Worm (Caenorhabditis elegans): ENCODE measurements around the gene T13F3.4.

T13F3.4 gene

ce11 chrV:16225524-16226116, 40.8 kb downstream of the T13F3.4 start (continued):
- TF ChIP-seq hlh-26 (GFP tag; conservative IDR thresholded peaks at IDR 0.05): no peak
- no peak for TF ChIP-seq him-1 (tag; optimal IDR thresholded peaks at IDR 0.05)
- TF ChIP-seq tbx-9 (tag; optimal IDR thresholded peaks at IDR 0.05; ENCODE audit: borderline replicate concordance): no peak
- peak; percentile 52 for TF ChIP-seq F23B12.7 (tag; optimal IDR thresholded peaks at IDR 0.05; ENCODE audit: insufficient read depth)
- peak; percentile 32 for TF ChIP-seq mcd-1 (GFP tag; IDR thresholded peaks at IDR 0.05)
- TF ChIP-seq hrde-1 (tag; optimal IDR thresholded peaks at IDR 0.05; ENCODE audit: borderline replicate concordance): no peak
- peak; percentile 13 for TF ChIP-seq unc-130 (GFP tag; optimal IDR thresholded peaks at IDR 0.05)
- TF ChIP-seq ets-4 (GFP tag; optimal IDR thresholded peaks at IDR 0.05): no peak
- 0 out of 2 replicates have a peak, but pooled peaks have one; percentile 44 for TF ChIP-seq Y53G8AR.9 (GFP tag; conservative IDR thresholded peaks at IDR 0.05)
- TF ChIP-seq egl-44 (GFP tag; IDR thresholded peaks at IDR 0.05): 0 out of 2 replicates have a peak, but pooled peaks have one; percentile 52
- peak; percentile 96 for TF ChIP-seq attf-6 (GFP tag; IDR thresholded peaks at IDR 0.05)
- TF ChIP-seq somi-1 (GFP tag; optimal IDR thresholded peaks at IDR 0.05): no peak
- no peak for TF ChIP-seq T26A5.8 (tag; optimal IDR thresholded peaks at IDR 0.05)
- no peak for TF ChIP-seq cebp-1 (GFP tag; IDR thresholded peaks at IDR 0.05)
- TF ChIP-seq cebp-1 (tag; optimal IDR thresholded peaks at IDR 0.05): no peak
- TF ChIP-seq egl-18 (GFP tag; IDR thresholded peaks at IDR 0.05): no peak
- no peak for TF ChIP-seq let-526 (GFP tag; IDR thresholded peaks at IDR 0.05)
- TF ChIP-seq hmg-1.2 (GFP tag; IDR thresholded peaks at IDR 0.05): peak; percentile 91
- peak; percentile 76 for TF ChIP-seq D2030.7 (GFP tag; IDR thresholded peaks at IDR 0.05)
- no peak for TF ChIP-seq F55B11.4 (tag; optimal IDR thresholded peaks at IDR 0.05; ENCODE audit: borderline replicate concordance, insufficient read depth)
- no peak for TF ChIP-seq nhr-90 (tag; optimal IDR thresholded peaks at IDR 0.05)
- TF ChIP-seq lir-1 (GFP tag; conservative IDR thresholded peaks at IDR 0.05): no peak
- TF ChIP-seq zim-3 (tag; optimal IDR thresholded peaks at IDR 0.05): no peak
- TF ChIP-seq aptf-2 (GFP tag; conservative IDR thresholded peaks at IDR 0.05): 0 out of 2 replicates have a peak, but pooled peaks have one; percentile 29
- no peak for TF ChIP-seq ZK185.1 (tag; optimal IDR thresholded peaks at IDR 0.05; ENCODE audit: poor library complexity, severe bottlenecking)
- TF ChIP-seq tlf-1 (GFP tag; optimal IDR thresholded peaks at IDR 0.05): no peak
- TF ChIP-seq gei-17 (GFP tag; optimal IDR thresholded peaks at IDR 0.05): no peak
- no peak for TF ChIP-seq ztf-25 (GFP tag; IDR thresholded peaks at IDR 0.05)
- TF ChIP-seq B0035.1 (tag; optimal IDR thresholded peaks at IDR 0.05): no peak
- peak; percentile 65 for TF ChIP-seq B0336.3 (GFP tag; IDR thresholded peaks at IDR 0.05)
- TF ChIP-seq ztf-26 (tag; optimal IDR thresholded peaks at IDR 0.05): no peak
- peak; percentile 24 for TF ChIP-seq xnd-1 (tag; optimal IDR thresholded peaks at IDR 0.05)
- no peak for TF ChIP-seq T07F8.4 (tag; optimal IDR thresholded peaks at IDR 0.05)
- TF ChIP-seq tbp1 (GFP tag; optimal IDR thresholded peaks at IDR 0.05): peak; percentile 70
- TF ChIP-seq lin-26 (GFP tag; IDR thresholded peaks at IDR 0.05): peak; percentile 82
- no peak for TF ChIP-seq ztf-6 (GFP tag; IDR thresholded peaks at IDR 0.05)
- no peak for TF ChIP-seq K12H6.12 (tag; optimal IDR thresholded peaks at IDR 0.05)
- TF ChIP-seq mxl-1 (tag; optimal IDR thresholded peaks at IDR 0.05): no peak
- no peak for TF ChIP-seq bed-1 (GFP tag; IDR thresholded peaks at IDR 0.05)
- no peak for TF ChIP-seq ceh-40 (GFP tag; IDR thresholded peaks at IDR 0.05)
- TF ChIP-seq snpc-1.3 (tag; optimal IDR thresholded peaks at IDR 0.05; ENCODE audit: insufficient read depth): no peak
- no peak for TF ChIP-seq C17E4.6 (GFP tag; IDR thresholded peaks at IDR 0.05)
- no peak for TF ChIP-seq K11D2.4 (GFP tag; IDR thresholded peaks at IDR 0.05)
- TF ChIP-seq aptf-3 (GFP tag; IDR thresholded peaks at IDR 0.05): no peak
- no peak for TF ChIP-seq F57C9.4 (tag; optimal IDR thresholded peaks at IDR 0.05)
- TF ChIP-seq hlh-12 (tag; optimal IDR thresholded peaks at IDR 0.05): no peak
